Worm (Caenorhabditis elegans): Measurements from ENCODE around the gene srw-11.
"Not testable (repeated sequence)": the region's sequence is repeated elsewhere in the genome, so short reads cannot be mapped to it uniquely, and the experiment has no call there.

srw-11 gene

DNA sequence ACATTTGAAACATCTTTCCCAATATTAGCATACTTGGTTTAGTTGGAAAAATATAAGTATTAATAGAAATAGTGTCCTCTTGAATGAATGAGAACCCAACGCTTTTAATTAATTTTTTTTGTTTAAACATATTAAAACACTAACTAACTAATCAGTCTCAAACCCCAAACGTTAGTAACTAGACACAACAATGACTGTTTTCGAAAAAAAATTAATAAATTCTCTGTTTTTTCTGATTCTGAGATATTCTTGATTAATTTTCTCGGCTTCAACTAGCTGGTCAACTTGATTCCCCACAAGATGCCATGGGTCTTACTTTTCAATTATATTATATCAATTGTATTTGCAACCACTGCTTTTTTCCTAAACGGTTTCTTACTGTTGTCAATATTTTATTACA, 12.0 kb upstream of the srw-11 start, which contains the start of gene srbc-76:
srbc-76 (plus strand) TSS at position 301 of the 400 bp plus-strand sequence.
- TF ChIP-seq unc-62 (GFP tag; optimal IDR thresholded peaks at IDR 0.05), result no peak

DNA sequence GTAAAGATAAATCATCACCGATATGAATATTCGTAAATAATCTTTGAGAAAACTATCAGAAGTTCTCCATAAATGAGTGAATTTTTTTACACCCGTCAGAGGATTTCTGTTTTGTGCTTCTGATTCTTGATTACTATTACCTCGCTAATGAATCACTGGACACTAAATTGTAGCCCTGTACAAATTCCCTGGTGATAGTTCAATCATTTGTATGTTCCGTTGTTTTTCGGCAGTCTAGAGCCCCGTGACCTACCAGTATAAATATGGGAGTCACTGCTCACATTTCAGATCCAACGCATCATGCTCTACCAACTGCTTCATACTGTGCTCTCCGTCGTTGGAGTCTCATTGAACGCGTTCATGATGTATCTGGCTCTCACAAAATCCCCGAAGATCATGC, 10.2 kb upstream of the srw-11 start, which contains the start of gene srd-28:
srd-28 (plus strand) TSS at position 301 of the 400 bp plus-strand sequence.
- TF ChIP-seq unc-62 (GFP tag; optimal IDR thresholded peaks at IDR 0.05), result not testable (repeated sequence)

DNA sequence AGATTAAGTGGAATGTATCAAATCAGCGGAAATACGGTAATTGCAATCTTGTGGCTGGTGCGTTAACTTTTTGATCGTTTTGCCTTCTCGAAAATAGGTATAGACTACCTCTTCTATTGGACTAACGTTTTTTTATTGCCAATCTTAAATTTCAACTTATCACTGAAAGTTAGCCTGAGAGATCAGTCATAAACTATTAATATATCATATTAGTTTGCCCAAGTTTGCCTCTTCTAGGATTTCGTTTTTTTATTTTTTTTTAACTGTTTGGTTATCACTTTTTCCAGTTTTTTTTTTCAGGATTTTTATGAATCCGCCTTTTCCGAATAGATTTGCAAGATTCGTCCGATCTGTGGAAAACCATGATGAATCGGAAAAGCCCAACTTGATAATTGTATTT, 4.3 kb upstream of the srw-11 start, which contains the start of gene kin-30:
kin-30 (plus strand) TSS at position 301 of the 400 bp plus-strand sequence.
- no peak for TF ChIP-seq unc-62 (GFP tag; optimal IDR thresholded peaks at IDR 0.05)

DNA sequence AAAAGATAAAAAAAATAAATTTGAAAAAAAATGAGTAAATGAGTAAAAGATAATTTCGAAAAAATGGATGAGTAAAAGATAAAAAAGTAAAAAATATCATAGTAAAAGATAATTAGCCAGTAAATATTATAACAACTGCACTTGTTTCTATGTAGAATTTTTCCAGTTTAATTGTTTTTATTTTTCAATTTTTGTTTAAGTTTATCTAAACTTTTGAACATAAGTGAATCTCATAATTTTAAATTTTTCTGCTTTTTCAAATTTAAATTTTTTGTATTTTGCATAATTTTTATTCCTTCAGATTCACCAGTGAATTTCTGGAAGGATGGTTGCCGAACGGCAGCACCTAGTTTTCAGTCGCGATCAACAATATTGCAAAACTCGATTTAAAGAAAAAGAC, 1.1 kb upstream of the srw-11 start, which contains the start of gene chil-12:
chil-12 (plus strand) TSS at position 301 of the 400 bp plus-strand sequence.
- TF ChIP-seq unc-62 (GFP tag; optimal IDR thresholded peaks at IDR 0.05), result no peak

DNA sequence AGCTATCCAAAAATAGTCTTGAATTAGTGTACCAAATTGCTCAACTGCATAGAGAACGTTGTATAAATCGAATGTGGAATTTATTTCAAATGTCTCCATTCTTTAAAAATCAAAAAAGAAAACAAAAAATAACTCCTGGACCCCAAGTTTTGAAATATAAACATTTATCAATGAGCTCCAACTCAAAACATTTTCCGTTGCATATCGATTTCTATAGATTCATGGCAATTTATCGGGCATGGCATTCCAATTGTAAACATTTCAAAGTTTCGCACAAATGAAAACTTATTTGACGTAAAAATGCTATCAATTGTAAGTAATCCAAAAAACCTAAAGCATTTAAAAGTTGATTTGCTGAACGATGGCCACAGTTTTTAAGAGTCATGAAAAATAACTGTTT, 1.6 kb downstream of the srw-11 start, which contains the start of gene srw-12:
srw-12 (minus strand) TSS at position 101 of the 400 bp plus-strand sequence.
- no peak for TF ChIP-seq unc-62 (GFP tag; optimal IDR thresholded peaks at IDR 0.05)

DNA sequence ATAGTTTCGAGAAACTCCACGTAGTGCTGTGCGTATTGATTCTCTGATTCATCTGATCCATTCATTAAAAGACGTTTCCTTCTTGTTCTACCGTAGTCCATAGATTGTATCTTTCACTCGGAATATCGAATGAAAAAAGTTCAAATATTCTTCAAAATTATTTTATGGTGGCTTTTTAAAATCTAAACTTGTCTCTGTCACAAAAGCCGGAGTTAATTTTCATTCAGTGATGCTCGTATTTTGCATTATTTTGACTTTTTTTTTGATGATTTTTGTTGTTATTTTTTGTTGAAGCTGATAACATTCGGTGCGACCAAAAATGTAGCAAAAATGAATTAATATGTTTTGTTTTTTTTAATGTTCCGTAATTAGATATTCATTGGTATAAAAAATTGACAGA, 4.5 kb downstream of the srw-11 start, which contains the start of gene nhr-164:
nhr-164 (minus strand) TSS at position 101 of the 400 bp plus-strand sequence.
- TF ChIP-seq unc-62 (GFP tag; optimal IDR thresholded peaks at IDR 0.05), result no peak

DNA sequence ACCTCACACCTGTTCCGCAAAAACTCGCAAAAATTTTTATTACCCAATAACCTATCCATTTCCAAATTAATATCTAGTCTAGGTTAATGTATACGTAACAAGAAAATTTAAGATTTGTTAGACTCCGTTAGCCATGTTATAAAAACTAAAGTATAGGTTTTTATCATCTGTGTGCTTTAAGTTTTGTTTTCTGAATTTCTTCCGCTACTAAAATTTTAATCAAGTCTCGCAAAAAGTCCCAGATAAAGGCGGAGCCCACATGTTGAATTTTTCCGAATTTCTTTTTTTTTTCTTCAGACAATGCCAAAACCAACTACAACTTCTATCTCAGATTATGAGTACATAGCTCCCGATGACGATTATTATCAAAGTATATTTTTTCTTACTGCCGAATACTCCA, 7.9 kb downstream of the srw-11 start, which contains the start of gene srw-13:
srw-13 (plus strand) TSS at position 301 of the 400 bp plus-strand sequence.
- TF ChIP-seq unc-62 (GFP tag; optimal IDR thresholded peaks at IDR 0.05), result no peak

DNA sequence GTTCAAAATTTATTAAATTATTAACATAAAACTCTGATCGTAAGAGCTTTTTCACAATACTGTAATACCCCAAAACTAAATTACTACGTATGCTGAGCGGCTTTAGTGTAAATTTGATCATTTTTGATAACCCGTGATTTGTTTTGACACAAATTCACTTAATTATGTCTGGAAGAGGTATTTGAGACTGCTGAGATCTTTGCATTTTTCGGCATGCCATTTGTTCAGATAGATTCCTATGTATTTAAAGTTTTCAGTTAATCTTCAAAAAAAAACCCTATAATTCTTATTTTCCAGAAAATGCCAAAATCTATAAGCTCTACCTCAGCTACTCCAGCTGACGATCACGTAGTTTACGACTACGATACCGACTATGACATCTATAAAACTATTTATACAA, 9.9 kb downstream of the srw-11 start, which contains the start of gene srw-15:
srw-15 (plus strand) TSS at position 301 of the 400 bp plus-strand sequence.
- no peak for TF ChIP-seq unc-62 (GFP tag; optimal IDR thresholded peaks at IDR 0.05)

DNA sequence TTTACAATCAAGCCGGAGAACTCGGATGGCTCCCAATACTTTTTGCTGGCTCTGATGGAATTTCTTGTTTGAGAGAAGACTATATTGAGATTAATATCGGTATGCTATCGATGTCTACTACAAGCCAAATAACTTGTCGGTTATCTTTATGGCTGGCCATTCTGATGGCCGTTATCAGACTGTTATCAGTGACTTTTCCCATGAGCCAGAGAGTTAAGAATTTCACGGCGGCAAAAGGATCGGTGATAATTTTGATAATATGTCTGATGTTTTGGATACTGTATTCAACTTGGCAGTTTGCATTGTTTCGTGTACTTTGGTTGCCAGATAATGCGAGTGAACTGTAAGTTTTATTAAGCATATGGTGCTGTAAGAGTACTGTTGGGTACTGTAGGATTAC, 13.9 kb downstream of the srw-11 start:
- no peak for TF ChIP-seq unc-62 (GFP tag; optimal IDR thresholded peaks at IDR 0.05)

DNA sequence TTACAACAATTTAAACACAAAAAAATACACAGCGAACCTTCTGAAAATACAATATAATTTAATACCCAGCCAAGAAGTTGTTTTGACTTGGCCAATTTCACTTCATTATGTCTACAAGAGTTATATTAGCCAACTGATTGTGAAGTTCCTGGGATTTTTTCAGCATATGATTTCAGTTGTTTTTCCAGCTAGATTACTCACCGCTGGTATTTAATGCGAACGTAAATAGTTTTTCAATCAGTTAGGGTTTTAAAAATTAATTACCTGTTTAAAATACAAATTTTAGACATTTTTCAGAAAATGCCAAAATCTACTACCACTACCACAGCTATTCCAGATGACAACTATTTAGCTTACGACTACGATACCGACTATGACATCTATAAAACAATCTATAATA, 14.5 kb downstream of the srw-11 start, which contains the start of gene srw-14:
srw-14 (plus strand) TSS at position 301 of the 400 bp plus-strand sequence.
- no peak for TF ChIP-seq unc-62 (GFP tag; optimal IDR thresholded peaks at IDR 0.05)

DNA sequence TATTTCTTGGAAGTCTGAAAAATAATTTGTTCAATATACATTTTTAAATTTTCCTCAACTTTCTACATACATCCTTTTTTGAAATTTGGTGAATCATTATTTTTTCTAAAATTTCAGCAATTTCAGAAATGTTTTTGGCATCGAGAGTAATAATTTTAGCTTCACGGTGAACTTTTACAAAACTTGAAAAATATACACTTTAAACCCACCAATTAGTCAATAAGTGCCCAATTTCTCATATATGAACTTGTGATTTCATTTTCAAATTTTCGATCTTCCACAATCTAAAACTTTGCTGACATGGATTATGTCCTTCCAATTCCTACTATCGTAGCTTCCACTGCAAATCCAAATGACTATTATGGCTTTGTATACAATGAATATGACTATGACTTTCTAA, 16.4 kb downstream of the srw-11 start, which contains the start of gene srw-24:
srw-24 (plus strand) TSS at position 301 of the 400 bp plus-strand sequence.
- no peak for TF ChIP-seq unc-62 (GFP tag; optimal IDR thresholded peaks at IDR 0.05)

DNA sequence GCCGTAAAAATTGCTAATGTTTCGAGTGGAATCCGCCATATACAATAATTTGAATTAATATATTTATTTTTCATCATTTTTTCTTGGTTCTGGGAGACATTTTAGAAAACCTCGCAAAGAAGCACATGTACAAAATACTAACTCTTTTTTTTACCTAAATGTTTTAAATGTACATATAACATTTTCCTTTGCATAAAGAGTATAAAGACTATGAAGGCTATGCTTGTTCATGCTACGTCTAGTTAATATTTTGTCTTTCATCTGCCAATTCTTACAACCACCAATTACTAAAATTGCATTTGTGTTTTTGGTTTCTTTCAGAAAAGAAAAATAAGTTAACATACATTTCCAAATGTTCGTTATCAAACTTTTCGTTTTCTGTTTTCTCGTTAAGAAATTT, 18.8 kb downstream of the srw-11 start, which contains the start of gene irld-25:
irld-25 (plus strand) TSS at position 301 of the 400 bp plus-strand sequence.
- TF ChIP-seq unc-62 (GFP tag; optimal IDR thresholded peaks at IDR 0.05), result no peak

DNA sequence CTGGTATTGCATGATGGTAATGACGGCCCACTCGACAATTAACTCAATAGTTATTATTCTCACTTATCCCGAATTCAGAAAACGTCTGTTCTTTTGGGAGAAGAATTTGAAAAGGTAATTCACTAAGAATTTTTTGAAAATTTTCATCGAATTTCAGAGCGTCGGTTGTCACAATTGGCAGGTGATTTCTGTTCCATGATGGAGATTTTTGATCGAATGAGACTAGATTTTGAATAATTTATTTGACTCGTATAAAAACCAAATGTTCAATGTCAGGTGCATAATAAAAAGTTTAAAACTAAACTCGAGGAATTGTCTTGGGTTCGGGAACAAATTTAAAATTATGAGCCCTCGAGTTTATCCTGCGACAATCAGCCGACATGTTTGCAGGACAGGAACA, 23.4 kb downstream of the srw-11 start, which contains the start of gene sri-25:
sri-25 (plus strand) TSS at position 301 of the 400 bp plus-strand sequence.
- no peak for TF ChIP-seq unc-62 (GFP tag; optimal IDR thresholded peaks at IDR 0.05)

DNA sequence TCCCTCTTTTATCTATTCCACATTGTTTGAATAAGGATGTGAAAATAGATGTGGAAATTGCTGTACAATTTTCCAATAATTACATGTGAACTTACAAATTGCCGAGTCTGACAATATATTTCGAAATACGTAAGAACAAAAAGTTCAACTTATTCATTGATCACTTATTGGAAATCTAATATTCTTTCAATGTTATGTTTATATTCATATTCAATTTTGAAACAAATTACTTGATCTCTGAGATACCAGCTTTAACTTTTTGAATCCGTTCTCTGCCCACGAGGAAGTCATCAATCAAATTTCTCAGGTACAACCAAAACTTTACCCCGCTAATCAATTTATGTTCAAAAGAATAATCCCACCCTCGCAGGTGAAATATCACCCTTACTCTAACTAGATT, 24.9 kb downstream of the srw-11 start, which contains the start of gene sri-26:
sri-26 (plus strand) TSS at position 301 of the 400 bp plus-strand sequence.
- TF ChIP-seq unc-62 (GFP tag; optimal IDR thresholded peaks at IDR 0.05), result not testable (repeated sequence)

DNA sequence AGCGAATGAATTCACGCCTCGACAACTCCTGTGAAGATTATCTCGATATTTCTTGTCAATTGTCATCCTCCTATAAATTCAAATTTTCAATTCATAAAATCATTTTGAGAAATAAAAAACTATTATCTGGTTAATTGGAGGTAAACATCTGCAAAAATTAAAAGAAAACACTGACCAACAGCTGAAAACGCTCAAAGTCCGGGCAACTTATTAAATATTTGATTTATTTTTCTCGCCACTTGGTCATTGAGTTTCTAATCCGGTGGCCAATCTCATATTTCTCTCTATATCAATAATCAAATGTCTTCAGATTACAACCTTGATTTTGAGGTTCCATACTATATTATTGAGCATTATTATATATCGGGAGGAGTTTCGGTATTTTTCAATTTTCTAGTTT, 28.2 kb downstream of the srw-11 start, which contains the start of gene sri-24:
sri-24 (plus strand) TSS at position 301 of the 400 bp plus-strand sequence.
- TF ChIP-seq unc-62 (GFP tag; optimal IDR thresholded peaks at IDR 0.05), result not testable (repeated sequence)

DNA sequence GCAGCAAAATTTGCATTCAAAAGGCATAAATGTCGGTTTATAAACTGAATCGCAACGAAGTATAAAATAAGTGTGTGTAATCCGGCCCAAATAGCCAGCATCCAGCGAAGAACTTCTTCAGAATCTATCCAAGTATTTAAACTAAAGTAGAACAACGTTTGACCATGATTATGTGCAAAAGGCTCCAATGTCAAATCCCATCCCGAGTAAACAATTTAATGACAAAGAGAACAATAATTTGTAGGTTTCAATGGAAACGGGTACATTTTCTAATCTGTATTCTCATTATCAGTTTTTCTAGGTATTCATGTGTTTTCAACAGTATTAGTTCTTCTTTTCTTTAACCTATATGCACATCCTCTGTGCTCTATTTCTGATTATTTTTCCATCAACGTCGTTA, 32.4 kb downstream of the srw-11 start, which contains the start of gene C41G6.12:
C41G6.12 (minus strand) TSS at position 101 of the 400 bp plus-strand sequence.
- not testable (repeated sequence) for TF ChIP-seq unc-62 (GFP tag; optimal IDR thresholded peaks at IDR 0.05)

DNA sequence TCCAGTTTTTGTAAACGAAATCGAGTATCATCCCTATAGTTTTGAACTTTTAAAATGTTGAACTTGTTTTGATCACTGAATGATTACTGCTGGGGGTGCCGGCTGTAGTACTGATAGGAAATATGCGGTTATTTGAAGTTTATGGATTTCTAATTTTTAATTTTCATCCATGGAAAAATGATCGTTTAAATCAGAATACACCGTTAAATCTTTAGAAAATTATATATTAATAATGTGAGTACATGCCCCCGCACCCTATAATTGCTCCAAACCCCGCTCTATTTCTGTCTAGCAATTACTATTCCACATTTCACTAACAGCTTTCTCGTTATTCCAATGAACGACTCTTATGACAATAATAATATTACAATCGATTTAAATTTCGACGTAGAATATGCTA, 40.3 kb downstream of the srw-11 start, which contains the start of gene Y75B12B.10:
Y75B12B.10 (plus strand) TSS at position 301 of the 400 bp plus-strand sequence.
- TF ChIP-seq unc-62 (GFP tag; optimal IDR thresholded peaks at IDR 0.05), result no peak

Measured in whole organism, dauer.